Fruit fly (Drosophila melanogaster) whole organism, prepupa: ENCODE measurements around the gene CG12398.
A peak's percentile ranks its signal among the peaks of the same experiment; 100 is the strongest.

Experiments
- Blimp-1 ChIP-seq: fragments of 200-800 bp; sonication (Bioruptor generic); optimal IDR thresholded peaks from 3 replicates; lab custom pipeline; 2017; ENCODE audit warnings: missing biosample characterization, missing genetic modification characterization, mild to moderate bottlenecking, moderate library complexity, missing genetic modification reagents
- CG10669 ChIP-seq: fragments of 200-800 bp; sonication (Bioruptor generic); optimal IDR thresholded peaks from 3 replicates; lab custom pipeline; 2018; ENCODE audit warnings: missing biosample characterization, mild to moderate bottlenecking, missing genetic modification characterization, moderate library complexity
- CG11294 ChIP-seq: fragments of 200-800 bp; sonication (Bioruptor generic); IDR thresholded peaks from 2 replicates; pipeline ENCODE4 v1.3.6; 2022; ENCODE audit warnings: missing biosample characterization, missing genetic modification characterization
- CG11762 ChIP-seq: fragments of 200-800 bp; sonication (Bioruptor generic); optimal IDR thresholded peaks from 3 replicates; lab custom pipeline; 2016; ENCODE audit warnings: missing biosample characterization, missing genetic modification characterization; ENCODE audit not compliant: insufficient read depth
- CG11902 ChIP-seq: fragments of 200-800 bp; sonication (Bioruptor generic); optimal IDR thresholded peaks from 3 replicates; lab custom pipeline; 2016; ENCODE audit warnings: missing biosample characterization, missing genetic modification characterization
- CG1621 ChIP-seq: fragments of 200-800 bp; sonication (Bioruptor generic); optimal IDR thresholded peaks from 3 replicates; lab custom pipeline; 2018; ENCODE audit warnings: missing biosample characterization, mild to moderate bottlenecking, missing genetic modification characterization
- CG16779 ChIP-seq: fragments of 200-800 bp; sonication (Bioruptor generic); optimal IDR thresholded peaks from 3 replicates; lab custom pipeline; 2017; ENCODE audit warnings: missing biosample characterization, mild to moderate bottlenecking, missing genetic modification characterization
- CG3032 ChIP-seq: fragments of 200-800 bp; optimal IDR thresholded peaks from 2 replicates; lab custom pipeline; 2019; ENCODE audit warnings: missing biosample characterization, mild to moderate bottlenecking, missing genetic modification characterization, moderate library complexity
- CG32006 ChIP-seq: fragments of 200-800 bp; sonication (Bioruptor generic); optimal IDR thresholded peaks from 3 replicates; lab custom pipeline; 2017; ENCODE audit warnings: missing biosample characterization, mild to moderate bottlenecking, missing genetic modification characterization
- CG34406 ChIP-seq: fragments of 200-800 bp; sonication (Bioruptor generic); optimal IDR thresholded peaks from 3 replicates; lab custom pipeline; 2016; ENCODE audit warnings: missing biosample characterization, missing genetic modification characterization
- CG3919 ChIP-seq: fragments of 200-800 bp; sonication (Bioruptor generic); optimal IDR thresholded peaks from 3 replicates; lab custom pipeline; 2016; ENCODE audit warnings: missing biosample characterization, missing genetic modification characterization
- CG4318 ChIP-seq: fragments of 200-800 bp; sonication (Bioruptor generic); optimal IDR thresholded peaks from 3 replicates; lab custom pipeline; 2017; ENCODE audit warnings: missing biosample characterization, mild to moderate bottlenecking, missing genetic modification characterization
- CG6163 ChIP-seq: fragments of 200-800 bp; sonication (Bioruptor generic); IDR thresholded peaks from 3 replicates; pipeline ENCODE4 v1.3.6; 2022; ENCODE audit warnings: missing biosample characterization, missing genetic modification characterization
- CG6276 ChIP-seq: fragments of 200-800 bp; sonication (Bioruptor generic); optimal IDR thresholded peaks from 2 replicates; lab custom pipeline; 2017; ENCODE audit warnings: missing biosample characterization, mild to moderate bottlenecking, missing genetic modification characterization
- CG6792 ChIP-seq: fragments of 200-800 bp; sonication (Bioruptor generic); optimal IDR thresholded peaks from 3 replicates; lab custom pipeline; 2016; ENCODE audit warnings: missing biosample characterization, missing genetic modification characterization
- CG6808 ChIP-seq: fragments of 200-800 bp; sonication (Bioruptor generic); optimal IDR thresholded peaks from 3 replicates; lab custom pipeline; 2017; ENCODE audit warnings: missing biosample characterization, missing genetic modification characterization, mild to moderate bottlenecking, moderate library complexity, missing genetic modification reagents
- CG6854 ChIP-seq: fragments of 200-800 bp; sonication (Bioruptor generic); optimal IDR thresholded peaks from 2 replicates; lab custom pipeline; 2017; ENCODE audit warnings: missing biosample characterization, mild to moderate bottlenecking, missing genetic modification characterization
- CG7368 ChIP-seq: fragments of 200-800 bp; sonication (Bioruptor generic); optimal IDR thresholded peaks from 3 replicates; lab custom pipeline; 2016; ENCODE audit warnings: missing biosample characterization, missing genetic modification characterization
- CG8119 ChIP-seq: fragments of 200-800 bp; sonication (Bioruptor generic); IDR thresholded peaks from 3 replicates; pipeline ENCODE4 v1.3.6; 2022; ENCODE audit warnings: missing biosample characterization, missing genetic modification characterization
- CG8319 ChIP-seq: fragments of 200-800 bp; sonication (Bioruptor generic); optimal IDR thresholded peaks from 3 replicates; lab custom pipeline; 2016; ENCODE audit warnings: missing biosample characterization, missing genetic modification characterization
- CG8632 ChIP-seq: fragments of 200-800 bp; sonication (Bioruptor generic); optimal IDR thresholded peaks from 3 replicates; lab custom pipeline; 2016; ENCODE audit warnings: missing biosample characterization, missing genetic modification characterization
- Eip75B ChIP-seq: fragments of 200-800 bp; sonication (Bioruptor generic); optimal IDR thresholded peaks from 3 replicates; lab custom pipeline; 2016; ENCODE audit warnings: missing biosample characterization, missing genetic modification characterization
- Eip78C ChIP-seq: fragments of 200-800 bp; sonication (Bioruptor generic); peaks from one replicate; lab custom pipeline; 2016; ENCODE audit warnings: missing biosample characterization, missing genetic modification characterization
- Eip93F ChIP-seq: fragments of 200-800 bp; sonication (Bioruptor generic); optimal IDR thresholded peaks from 2 replicates; lab custom pipeline; 2016; ENCODE audit warnings: missing biosample characterization, mild to moderate bottlenecking, missing genetic modification characterization
- Ets21C ChIP-seq: fragments of 200-800 bp; sonication (Bioruptor generic); optimal IDR thresholded peaks from 3 replicates; lab custom pipeline; 2016; ENCODE audit warnings: missing biosample characterization, missing genetic modification characterization
- Ets96B ChIP-seq: fragments of 200-800 bp; optimal IDR thresholded peaks from 2 replicates; lab custom pipeline; 2019; ENCODE audit warnings: missing biosample characterization, mild to moderate bottlenecking, missing genetic modification characterization, moderate library complexity
- Gug ChIP-seq: fragments of 200-800 bp; sonication (Bioruptor generic); IDR thresholded peaks from 2 replicates; pipeline ENCODE4 v1.3.6; 2022; ENCODE audit warnings: missing biosample characterization, missing genetic modification characterization
- Hr38 ChIP-seq: sonication (Bioruptor generic); optimal IDR thresholded peaks from 2 replicates; lab custom pipeline; 2016; ENCODE audit warnings: missing biosample characterization, missing genetic modification characterization
- Hr39 ChIP-seq: fragments of 200-800 bp; sonication (Bioruptor generic); optimal IDR thresholded peaks from 2 replicates; lab custom pipeline; 2016; ENCODE audit warnings: missing biosample characterization, missing genetic modification characterization
- Hr4 ChIP-seq: fragments of 200-800 bp; sonication (Bioruptor generic); optimal IDR thresholded peaks from 3 replicates; lab custom pipeline; 2016; ENCODE audit warnings: missing biosample characterization, missing genetic modification characterization
- Lpt ChIP-seq: fragments of 200-800 bp; sonication (Bioruptor generic); optimal IDR thresholded peaks from 3 replicates; lab custom pipeline; 2016; ENCODE audit warnings: missing biosample characterization, missing genetic modification characterization
- Met ChIP-seq: fragments of 200-800 bp; sonication (Bioruptor generic); optimal IDR thresholded peaks from 3 replicates; lab custom pipeline; 2016; ENCODE audit warnings: missing biosample characterization, missing genetic modification characterization
- OdsH ChIP-seq: fragments of 200-800 bp; sonication (Bioruptor generic); optimal IDR thresholded peaks from 3 replicates; lab custom pipeline; 2016; ENCODE audit warnings: missing biosample characterization, missing genetic modification characterization
- Sox102F ChIP-seq: fragments of 200-800 bp; sonication (Bioruptor generic); optimal IDR thresholded peaks from 2 replicates; lab custom pipeline; 2016; ENCODE audit warnings: missing biosample characterization, mild to moderate bottlenecking, missing genetic modification characterization
- Sox15 ChIP-seq: fragments of 200-800 bp; sonication (Bioruptor generic); optimal IDR thresholded peaks from 3 replicates; lab custom pipeline; 2016; ENCODE audit warnings: missing biosample characterization, missing genetic modification characterization
- acj6 ChIP-seq: fragments of 200-800 bp; sonication (Bioruptor generic); optimal IDR thresholded peaks from 3 replicates; lab custom pipeline; 2016; ENCODE audit warnings: missing biosample characterization, missing genetic modification characterization
- cyc ChIP-seq: fragments of 200-800 bp; sonication (Bioruptor generic); optimal IDR thresholded peaks from 3 replicates; lab custom pipeline; 2016; ENCODE audit warnings: missing biosample characterization, missing genetic modification characterization
- dac ChIP-seq: fragments of 200-800 bp; sonication (Bioruptor generic); optimal IDR thresholded peaks from 2 replicates; lab custom pipeline; 2017; ENCODE audit warnings: missing biosample characterization, mild to moderate bottlenecking, missing genetic modification characterization
- fd59A ChIP-seq: fragments of 200-800 bp; sonication (Bioruptor generic); optimal IDR thresholded peaks from 2 replicates; lab custom pipeline; 2017; ENCODE audit warnings: missing biosample characterization, mild to moderate bottlenecking, missing genetic modification characterization, missing genetic modification reagents
- fkh ChIP-seq: fragments of 200-800 bp; sonication (Bioruptor generic); optimal IDR thresholded peaks from 3 replicates; lab custom pipeline; 2017; ENCODE audit warnings: missing biosample characterization, mild to moderate bottlenecking, missing genetic modification characterization, moderate library complexity
- lz ChIP-seq: fragments of 200-800 bp; sonication (Bioruptor generic); optimal IDR thresholded peaks from 3 replicates; lab custom pipeline; 2016; ENCODE audit warnings: missing biosample characterization, missing genetic modification characterization
- pdm3 ChIP-seq: fragments of 200-800 bp; sonication (Bioruptor generic); optimal IDR thresholded peaks from 3 replicates; lab custom pipeline; 2016; ENCODE audit warnings: missing biosample characterization, missing genetic modification characterization
- salr ChIP-seq, 2 experiments: fragments of 200-800 bp; sonication (Bioruptor generic); optimal IDR thresholded peaks; 3 replicates each; lab custom pipeline; 2016 to 2018; ENCODE audit warnings: missing biosample characterization in 2 of 2, missing genetic modification characterization in 2 of 2, mild to moderate bottlenecking in 1 of 2
- spab ChIP-seq: fragments of 200-800 bp; sonication (Bioruptor generic); optimal IDR thresholded peaks from 2 replicates; lab custom pipeline; 2017; ENCODE audit warnings: missing biosample characterization, mild to moderate bottlenecking, missing genetic modification characterization, missing genetic modification reagents
- svp ChIP-seq: fragments of 200-800 bp; sonication (Bioruptor generic); peaks from one replicate; lab custom pipeline; 2016; ENCODE audit warnings: missing biosample characterization, missing genetic modification characterization
- topi ChIP-seq: fragments of 200-800 bp; sonication (Bioruptor generic); optimal IDR thresholded peaks from 3 replicates; lab custom pipeline; 2016; ENCODE audit warnings: missing biosample characterization, missing genetic modification characterization
- vri ChIP-seq: fragments of 200-800 bp; sonication (Bioruptor generic); optimal IDR thresholded peaks from 3 replicates; lab custom pipeline; 2016; ENCODE audit warnings: missing biosample characterization, mild to moderate bottlenecking, missing genetic modification characterization

The CG12398 gene

dm6 chrX:14910464-14911349, 2.9 kb downstream of the CG12398 start, which contains the start of gene CG14406 (continued):
- peak; percentile 9 for TF ChIP-seq CG8632
- TF ChIP-seq topi (GFP tag; lab: Kevin White, UChicago), result peak; percentile 32
- TF ChIP-seq Blimp-1 (GFP tag; lab: Kevin White, UChicago), result no peak
- no peak; the same call in 2 of the 3 replicates for TF ChIP-seq CG6163 (GFP tag; lab: Robert Waterston, UW)
- no peak for TF ChIP-seq CG6276 (GFP tag; lab: Kevin White, UChicago)
- TF ChIP-seq Ets21C, result no peak
- no peak for TF ChIP-seq Hr4
- peak; percentile 58 for TF ChIP-seq Eip78C (GFP tag; lab: Kevin White, UChicago)
- TF ChIP-seq spab, result no peak
- TF ChIP-seq CG6854, result no peak
- no peak for TF ChIP-seq OdsH (GFP tag; lab: Kevin White, UChicago)
- TF ChIP-seq fd59A (GFP tag; lab: Kevin White, UChicago), result no peak
- TF ChIP-seq CG4318 (GFP tag; lab: Kevin White, UChicago), result no peak
- TF ChIP-seq CG11294, result no peak; the same call in 1 of the 2 replicates
- no peak for TF ChIP-seq Sox15 (GFP tag; lab: Kevin White, UChicago)
- peak; percentile 34 for TF ChIP-seq Met
- TF ChIP-seq CG3919 (GFP tag; lab: Kevin White, UChicago), result peak; percentile 44
- no peak for TF ChIP-seq CG6792 (GFP tag; lab: Kevin White, UChicago)
- TF ChIP-seq vri (GFP tag; lab: Kevin White, UChicago), result no peak
- TF ChIP-seq Ets96B (tag; lab: Kevin White, UChicago), result peak; percentile 5
- TF ChIP-seq Eip93F (GFP tag; lab: Kevin White, UChicago), result no peak
- TF ChIP-seq Sox102F (GFP tag; lab: Kevin White, UChicago), result peak; percentile 4
- TF ChIP-seq CG3032 (tag; lab: Kevin White, UChicago), result no peak
- TF ChIP-seq CG7368 (GFP tag; lab: Kevin White, UChicago), result no peak
- no peak for TF ChIP-seq CG8319 (GFP tag; lab: Kevin White, UChicago)
- no peak for TF ChIP-seq CG11902 (GFP tag; lab: Kevin White, UChicago)
- no peak for TF ChIP-seq acj6 (GFP tag; lab: Kevin White, UChicago)
- peak in 1 of 2 experiments; percentile 27 for TF ChIP-seq salr (GFP tag; optimal IDR thresholded peaks at IDR 0.05; lab: Kevin White, UChicago)
- no peak for TF ChIP-seq CG1621 (tag; lab: Kevin White, UChicago)
- peak; percentile 6 for TF ChIP-seq CG34406
- TF ChIP-seq cyc (GFP tag; lab: Kevin White, UChicago), result no peak
- TF ChIP-seq fkh (GFP tag; lab: Kevin White, UChicago), result no peak
- TF ChIP-seq CG10669, result peak; percentile 28
- peak; percentile 69 for TF ChIP-seq svp

DNA sequence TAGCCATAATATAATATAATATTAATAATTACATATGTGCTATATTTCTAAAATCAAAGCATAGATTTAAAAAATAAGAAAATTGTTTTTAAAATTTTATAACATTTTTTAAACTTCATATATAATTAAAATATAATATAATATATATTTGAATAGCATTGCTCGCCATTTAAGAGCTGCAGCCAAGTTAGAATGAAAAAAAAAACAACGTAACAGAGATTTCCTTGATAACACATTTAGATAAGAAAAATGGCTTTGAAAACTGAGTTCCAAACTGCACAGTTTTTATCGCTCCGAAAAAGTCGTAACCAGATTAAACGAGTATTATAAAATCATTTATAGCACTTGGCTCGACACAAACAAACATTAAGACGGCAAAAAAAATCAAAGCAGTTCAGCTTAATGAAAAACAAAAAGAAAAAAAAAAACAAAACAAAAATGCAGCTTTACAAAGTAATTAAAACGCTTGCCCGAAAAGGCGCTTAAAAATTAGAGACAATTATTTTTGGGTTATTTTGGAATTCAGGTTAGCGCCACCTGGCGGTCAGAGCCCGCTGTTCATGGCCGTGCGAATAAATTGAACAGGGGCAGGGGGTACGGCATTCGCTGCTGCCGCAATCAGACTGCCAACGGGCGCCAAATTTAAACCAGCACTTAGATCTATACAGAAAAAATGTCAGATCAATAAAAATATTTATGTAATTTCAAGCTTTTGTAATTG, 3.8 kb downstream of the CG12398 start, which contains the start of gene fiz:
Gene fiz, minus strand, starts transcription at position 51 of the 721 bp plus-strand sequence.
- TF ChIP-seq vri (GFP tag; lab: Kevin White, UChicago) (peak; percentile 27), CG34406 (no peak), Gug (GFP tag; lab: Robert Waterston, UW) (no peak), lz (GFP tag; lab: Kevin White, UChicago) (no peak), CG8119 (no peak), Eip78C (GFP tag; lab: Kevin White, UChicago) (peak; percentile 6), Lpt (GFP tag; lab: Kevin White, UChicago) (no peak), CG32006 (GFP tag; lab: Kevin White, UChicago) (no peak), CG3919 (GFP tag; lab: Kevin White, UChicago) (no peak), Eip75B (GFP tag; lab: Kevin White, UChicago) (no peak), pdm3 (GFP tag; lab: Kevin White, UChicago) (no peak), dac (no peak), CG8319 (GFP tag; lab: Kevin White, UChicago) (no peak), topi (GFP tag; lab: Kevin White, UChicago) (no peak), CG6808 (GFP tag; lab: Kevin White, UChicago) (no peak), CG6163 (GFP tag; lab: Robert Waterston, UW) (0 out of 3 replicates have a peak, but pooled peaks have one; percentile 25), CG11762 (no peak), CG7368 (GFP tag; lab: Kevin White, UChicago) (no peak), CG16779 (no peak), Hr39 (GFP tag; lab: Kevin White, UChicago) (peak; percentile 2), Hr38 (GFP tag; lab: Kevin White, UChicago) (no peak), CG6276 (GFP tag; lab: Kevin White, UChicago) (no peak), Sox15 (GFP tag; lab: Kevin White, UChicago) (no peak), CG8632 (no peak), cyc (GFP tag; lab: Kevin White, UChicago) (no peak)
